Worm (Caenorhabditis elegans) whole organism, L4 larva: Measurements from ENCODE around the gene srh-211.

Experiments used
- D1046.2 ChIP-seq: fragments of 200-800 bp; sonication (Bioruptor generic); IDR thresholded peaks from 2 replicates; pipeline ENCODE4 v1.3.6; 2022; ENCODE audit warnings: missing genetic modification characterization, missing compliant biosample characterization
- R02D3.7 ChIP-seq: fragments of 150-350 bp; sonication (generic microtip); optimal IDR thresholded peaks from 3 replicates; lab custom pipeline; 2014; ENCODE audit warnings: missing biosample characterization, missing genetic modification characterization
- T20F7.1 ChIP-seq: fragments of 200-800 bp; sonication (Bioruptor generic); optimal IDR thresholded peaks from 2 replicates; lab custom pipeline; 2018; ENCODE audit warnings: mild to moderate bottlenecking, missing genetic modification characterization, missing compliant biosample characterization
- T26A8.4 ChIP-seq: fragments of 200-800 bp; sonication (Bioruptor generic); IDR thresholded peaks from 2 replicates; pipeline ENCODE4 v1.3.6; 2022; ENCODE audit warnings: missing genetic modification characterization, missing compliant biosample characterization
- Y105C5A.15 ChIP-seq: fragments of 200-800 bp; sonication (Bioruptor generic); IDR thresholded peaks from 2 replicates; pipeline ENCODE4 v1.3.6; 2022; ENCODE audit warnings: missing genetic modification characterization, missing compliant biosample characterization
- ZK546.5 ChIP-seq, 2 experiments: sonication (generic microtip); optimal IDR thresholded peaks; 2 replicates each; lab custom pipeline; 2017; ENCODE audit warnings: missing biosample characterization in 2 of 2, missing genetic modification characterization in 2 of 2
- ama-1 ChIP-seq: fragments of 150-350 bp; optimal IDR thresholded peaks from 2 replicates; lab custom pipeline; 2014; ENCODE audit warnings: inconsistent platforms, mixed read lengths
- daf-8 ChIP-seq: fragments of 200-800 bp; sonication (Bioruptor generic); IDR thresholded peaks from 2 replicates; pipeline ENCODE4 v1.3.6; 2022; ENCODE audit warnings: missing genetic modification characterization, missing compliant biosample characterization
- dmd-6 ChIP-seq: fragments of 200-800 bp; sonication (Bioruptor generic); IDR thresholded peaks from 2 replicates; pipeline ENCODE4 v1.3.6; 2022; ENCODE audit warnings: missing genetic modification reagents, missing genetic modification characterization, missing compliant biosample characterization
- dmd-9 ChIP-seq: fragments of 200-800 bp; sonication (Bioruptor generic); IDR thresholded peaks from 2 replicates; pipeline ENCODE4 v1.3.6; 2022; ENCODE audit warnings: missing genetic modification reagents, missing genetic modification characterization, missing compliant biosample characterization
- dpl-1 ChIP-seq: fragments of 150-350 bp; optimal IDR thresholded peaks from 2 replicates; lab custom pipeline; 2014; ENCODE audit warnings: missing biosample characterization, missing genetic modification reagents, missing genetic modification characterization
- dve-1 ChIP-seq: sonication (generic microtip); optimal IDR thresholded peaks from 2 replicates; lab custom pipeline; 2017; ENCODE audit warnings: antibody characterized with exemption, mild to moderate bottlenecking, missing genetic modification characterization, missing compliant biosample characterization; ENCODE audit not compliant: insufficient read depth
- hlh-11 ChIP-seq: fragments of 200-800 bp; sonication (Bioruptor generic); optimal IDR thresholded peaks from 2 replicates; lab custom pipeline; 2018; ENCODE audit warnings: mild to moderate bottlenecking, missing genetic modification characterization, missing compliant biosample characterization
- lim-7 ChIP-seq: fragments of 200-800 bp; sonication (Bioruptor generic); IDR thresholded peaks from 2 replicates; pipeline ENCODE4 v1.3.6; 2022; ENCODE audit warnings: missing genetic modification characterization, missing compliant biosample characterization
- lin-1 ChIP-seq: fragments of 200-800 bp; sonication (Bioruptor generic); IDR thresholded peaks from 2 replicates; pipeline ENCODE4 v1.3.6; 2022; ENCODE audit warnings: missing genetic modification reagents, missing genetic modification characterization, missing compliant biosample characterization
- lin-15B ChIP-seq: fragments of 150-350 bp; sonication (generic microtip); optimal IDR thresholded peaks from 3 replicates; lab custom pipeline; 2014; ENCODE audit warnings: missing biosample characterization, missing genetic modification characterization
- lir-3 ChIP-seq: sonication (generic microtip); optimal IDR thresholded peaks from 2 replicates; lab custom pipeline; 2016; ENCODE audit warnings: mild to moderate bottlenecking, missing genetic modification characterization, missing compliant biosample characterization
- mep-1 ChIP-seq: fragments of 150-350 bp; sonication (generic microtip); optimal IDR thresholded peaks from 3 replicates; lab custom pipeline; 2014; ENCODE audit warnings: missing biosample characterization, missing genetic modification characterization
- mes-2 ChIP-seq: sonication (generic microtip); optimal IDR thresholded peaks from 2 replicates; lab custom pipeline; 2016; ENCODE audit warnings: missing genotype, mild to moderate bottlenecking, missing genetic modification characterization, missing compliant biosample characterization; ENCODE audit not compliant: poor library complexity, severe bottlenecking
- nhr-10 ChIP-seq: fragments of 150-350 bp; optimal IDR thresholded peaks from 2 replicates; lab custom pipeline; 2014; ENCODE audit warnings: missing biosample characterization, missing genetic modification characterization
- nhr-11 ChIP-seq: fragments of 150-350 bp; optimal IDR thresholded peaks from 2 replicates; lab custom pipeline; 2014; ENCODE audit warnings: missing biosample characterization, missing genetic modification characterization
- nhr-28 ChIP-seq: fragments of 150-350 bp; optimal IDR thresholded peaks from 2 replicates; lab custom pipeline; 2014; ENCODE audit warnings: missing biosample characterization, missing genetic modification characterization
- nhr-42 ChIP-seq: fragments of 200-800 bp; sonication (Bioruptor generic); IDR thresholded peaks from 2 replicates; pipeline ENCODE4 v1.3.6; 2022; ENCODE audit warnings: missing genetic modification characterization, missing compliant biosample characterization
- nhr-6 ChIP-seq: fragments of 150-350 bp; optimal IDR thresholded peaks from 2 replicates; lab custom pipeline; 2014; ENCODE audit warnings: missing biosample characterization, missing genetic modification characterization
- php-3 ChIP-seq: fragments of 200-800 bp; sonication (Bioruptor generic); IDR thresholded peaks from 2 replicates; pipeline ENCODE4 v1.3.6; 2022; ENCODE audit warnings: missing genetic modification reagents, missing genetic modification characterization, missing compliant biosample characterization
- pqm-1 ChIP-seq: sonication (generic microtip); optimal IDR thresholded peaks from 2 replicates; lab custom pipeline; 2017; ENCODE audit warnings: missing biosample characterization, missing genetic modification characterization
- skn-1 ChIP-seq: fragments of 150-350 bp; optimal IDR thresholded peaks from 2 replicates; lab custom pipeline; 2014; ENCODE audit warnings: missing biosample characterization, missing genetic modification characterization
- snpc-1.2 ChIP-seq: fragments of 200-800 bp; sonication (Bioruptor generic); IDR thresholded peaks from 2 replicates; pipeline ENCODE4 v1.3.6; 2022; ENCODE audit warnings: missing genetic modification reagents, missing genetic modification characterization, missing compliant biosample characterization
- spr-3 ChIP-seq: fragments of 200-800 bp; sonication (Bioruptor generic); optimal IDR thresholded peaks from 2 replicates; lab custom pipeline; 2018; ENCODE audit warnings: mild to moderate bottlenecking, missing genetic modification characterization, missing compliant biosample characterization
- tra-1 ChIP-seq: fragments of 200-800 bp; sonication (Bioruptor generic); IDR thresholded peaks from 2 replicates; pipeline ENCODE4 v1.3.6; 2022; ENCODE audit warnings: missing genetic modification reagents, missing genetic modification characterization, missing compliant biosample characterization
- unc-62 ChIP-seq, 3 experiments: fragments of 150-350 bp in 1 of 3; sonication (generic microtip); optimal IDR thresholded peaks in 2 of 3; peaks in 1 of 3; 1 replicate in 1 of 3; 2 replicates in 2 of 3; lab custom pipeline; 2014 to 2017; ENCODE audit warnings: missing biosample characterization in 3 of 3, missing genetic modification characterization in 3 of 3, missing genetic modification reagents in 3 of 3, missing genotype in 1 of 3
- zip-11 ChIP-seq: fragments of 200-800 bp; sonication (Bioruptor generic); IDR thresholded peaks from 2 replicates; pipeline ENCODE4 v1.3.6; 2022; ENCODE audit warnings: missing genetic modification characterization, missing compliant biosample characterization
- zip-2 ChIP-seq: fragments of 150-350 bp; optimal IDR thresholded peaks from 2 replicates; lab custom pipeline; 2014; ENCODE audit warnings: missing biosample characterization, missing genetic modification characterization
- ztf-7 ChIP-seq: fragments of 150-350 bp; optimal IDR thresholded peaks from 2 replicates; lab custom pipeline; 2014; ENCODE audit warnings: missing biosample characterization, missing genetic modification characterization

srh-211 gene

DNA sequence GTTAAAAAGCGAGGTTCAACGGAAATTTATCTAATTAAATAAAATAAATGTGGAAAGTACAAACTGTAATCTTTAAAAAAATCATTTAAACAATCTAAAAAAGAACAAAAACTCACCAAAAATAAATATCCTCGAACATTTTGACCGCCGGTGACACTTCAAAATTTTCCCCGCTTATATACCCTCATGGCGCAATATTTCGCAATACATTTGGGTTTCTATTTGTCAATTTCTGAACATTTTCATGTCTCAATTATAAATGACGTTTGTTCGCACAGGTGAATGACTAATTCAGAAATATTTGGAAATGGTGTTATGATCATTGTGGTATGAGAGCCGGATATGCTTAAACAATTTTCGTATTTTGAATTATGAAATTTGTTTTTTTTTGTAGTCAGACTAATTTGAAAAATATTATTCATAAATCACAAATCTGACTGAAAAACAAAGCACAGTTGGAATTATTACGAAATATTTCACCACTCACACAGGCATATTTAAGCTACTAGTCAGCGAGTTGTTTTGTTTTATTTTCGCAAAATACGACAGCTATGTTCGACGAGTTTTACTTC lies 39.2 kb downstream of the srh-211 start, which contains the start of the genes C49G7.10 and irg-2:
Gene C49G7.10 (minus strand): TSS at position 169 of the 572 bp plus-strand sequence.
Gene irg-2 (plus strand): TSS at position 329 of the 572 bp plus-strand sequence.
- no peak for TF ChIP-seq lir-3 (tag; lab: Kevin White, UChicago)
- TF ChIP-seq php-3 = no peak
- peak; percentile 98 for TF ChIP-seq ztf-7 (tag; lab: Kevin White, UChicago)
- no peak for TF ChIP-seq ama-1
- TF ChIP-seq dmd-9 = no peak
- no peak for TF ChIP-seq spr-3 (GFP tag; lab: Kevin White, UChicago)
- TF ChIP-seq nhr-6 = no peak
- peak; percentile 100 for TF ChIP-seq zip-2
- no peak for TF ChIP-seq T26A8.4
- TF ChIP-seq mes-2 (tag; lab: Kevin White, UChicago) = no peak
- peak; percentile 46 for TF ChIP-seq nhr-11 (tag; lab: Kevin White, UChicago)
- TF ChIP-seq daf-8 (GFP tag; lab: Robert Waterston, UW) = no peak
- TF ChIP-seq D1046.2 (GFP tag; lab: Robert Waterston, UW) = no peak
- TF ChIP-seq R02D3.7 (tag; lab: Kevin White, UChicago) = no peak
- no peak for TF ChIP-seq mep-1 (tag; lab: Kevin White, UChicago)
- no peak for TF ChIP-seq nhr-42 (GFP tag; lab: Robert Waterston, UW)
- TF ChIP-seq Y105C5A.15 (GFP tag; lab: Robert Waterston, UW) = no peak
- TF ChIP-seq unc-62 (GFP tag; optimal IDR thresholded peaks at IDR 0.05 in 1 of 2; lab: Kevin White, UChicago) = peak in 1 of 2 experiments; percentile 14
- no peak for TF ChIP-seq unc-62 (tag; optimal IDR thresholded peaks at IDR 0.05; lab: Kevin White, UChicago)
- TF ChIP-seq tra-1 (GFP tag; lab: Robert Waterston, UW) = no peak
- TF ChIP-seq skn-1 (tag; lab: Kevin White, UChicago) = no peak
- peak; percentile 31 for TF ChIP-seq T20F7.1 (GFP tag; lab: Kevin White, UChicago)
- no peak for TF ChIP-seq snpc-1.2 (GFP tag; lab: Robert Waterston, UW)
- peak; percentile 7 for TF ChIP-seq dpl-1 (GFP tag; lab: Kevin White, UChicago)
- TF ChIP-seq dmd-6 (GFP tag; lab: Robert Waterston, UW) = peak; percentile 62
- peak; percentile 12 for TF ChIP-seq pqm-1 (tag; lab: Kevin White, UChicago)
- peak; percentile 59 for TF ChIP-seq dve-1 (tag; lab: Kevin White, UChicago)
- no peak for TF ChIP-seq zip-11 (GFP tag; lab: Robert Waterston, UW)
- peak; percentile 18 for TF ChIP-seq nhr-28 (tag; lab: Kevin White, UChicago)
- no peak for TF ChIP-seq lin-15B (tag; lab: Kevin White, UChicago)

DNA sequence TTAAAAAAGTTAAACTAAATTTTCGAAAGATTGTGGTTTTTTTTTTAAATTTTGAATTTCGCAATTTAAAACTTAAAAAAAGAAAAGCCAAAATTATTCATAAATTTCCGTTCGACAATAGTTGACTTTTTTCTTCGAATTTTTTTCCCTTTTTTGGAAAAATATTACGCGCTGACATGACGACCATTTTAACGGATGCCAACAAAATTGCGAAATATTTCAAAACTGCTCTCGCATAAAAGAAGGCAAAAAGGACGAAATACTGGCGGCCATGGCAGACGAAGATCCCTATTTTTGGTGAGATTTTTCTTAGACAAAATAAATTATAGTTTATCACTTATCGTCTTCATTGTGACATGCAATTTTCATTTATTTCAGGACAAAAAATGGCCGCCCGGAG lies 42.6 kb downstream of the srh-211 start:
- TF ChIP-seq nhr-10 (tag; lab: Kevin White, UChicago) (no peak), zip-2 (peak; percentile 63)

DNA sequence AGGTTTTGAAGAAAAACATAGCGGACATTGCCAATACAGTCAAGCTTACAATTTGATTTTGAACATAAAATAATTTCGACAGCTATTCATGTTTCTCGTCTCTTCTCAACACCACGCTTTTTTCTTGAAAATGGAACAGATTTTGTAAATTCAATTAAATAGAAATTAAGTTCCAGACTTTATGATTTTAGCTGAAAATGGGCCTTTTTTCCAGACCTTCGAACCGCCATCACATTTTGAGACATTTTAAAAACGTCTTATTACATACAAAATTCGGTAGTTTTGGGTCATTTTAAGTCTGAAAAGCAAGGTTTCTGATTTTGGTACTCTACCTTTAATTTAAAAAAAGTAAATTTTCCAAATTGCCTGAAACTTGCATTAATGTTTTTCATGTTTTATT lies 43.1 kb downstream of the srh-211 start, which contains the start of gene C49G7.12:
Gene C49G7.12 (plus strand): TSS at position 301 of the 400 bp plus-strand sequence.
- TF ChIP-seq nhr-42 (GFP tag; lab: Robert Waterston, UW) = no peak
- no peak for TF ChIP-seq lin-1 (GFP tag; lab: Robert Waterston, UW)
- no peak for TF ChIP-seq hlh-11 (tag; lab: Kevin White, UChicago)
- TF ChIP-seq ama-1 = no peak
- TF ChIP-seq ZK546.5 (tag; optimal IDR thresholded peaks at IDR 0.05; lab: Kevin White, UChicago) = no peak
- no peak for TF ChIP-seq nhr-6
- TF ChIP-seq, all 104 proteins: peak for 0

DNA sequence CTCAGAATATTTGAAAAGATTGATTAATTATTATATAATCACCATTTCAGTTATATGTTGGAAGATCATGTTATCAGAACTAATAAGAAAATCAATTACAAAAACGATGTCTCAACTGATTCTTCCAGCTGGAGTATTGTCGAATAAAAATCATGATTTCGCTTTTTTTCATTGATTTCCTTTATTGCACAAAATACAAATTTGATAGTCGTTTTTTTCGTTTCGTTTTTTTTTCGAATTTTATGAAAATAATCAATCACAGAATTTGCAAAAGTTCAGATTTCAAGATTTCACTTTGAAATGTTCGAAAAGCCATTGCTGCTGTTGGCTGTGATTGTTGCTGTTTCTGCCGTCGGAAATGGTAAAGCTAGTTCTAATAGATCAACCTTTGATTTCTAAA lies 45.4 kb downstream of the srh-211 start, which contains the start of gene C49G7.13:
Gene C49G7.13 (plus strand): TSS at position 301 of the 400 bp plus-strand sequence.
- no peak for TF ChIP-seq lim-7 (GFP tag; lab: Robert Waterston, UW)
